Worm (Caenorhabditis elegans) whole organism, L2 larva: ENCODE measurements around the gene lgc-43.

Experiments used
- ZK546.5 ChIP-seq: sonication (generic microtip); optimal IDR thresholded peaks from 2 replicates; lab custom pipeline; 2017; ENCODE audit warnings: missing biosample characterization, missing genetic modification characterization
- ceh-16 ChIP-seq: fragments of 150-350 bp; optimal IDR thresholded peaks from 2 replicates; lab custom pipeline; 2014; ENCODE audit warnings: missing biosample characterization, missing genetic modification characterization
- fos-1 ChIP-seq: fragments of 150-350 bp; optimal IDR thresholded peaks from 2 replicates; lab custom pipeline; 2014; ENCODE audit warnings: missing biosample characterization, missing genetic modification characterization
- lin-39 ChIP-seq: fragments of 150-350 bp; optimal IDR thresholded peaks from 2 replicates; lab custom pipeline; 2014; ENCODE audit warnings: missing biosample characterization, missing genetic modification reagents, missing genetic modification characterization
- mbf-1 ChIP-seq: sonication (generic microtip); optimal IDR thresholded peaks from 2 replicates; lab custom pipeline; 2017; ENCODE audit warnings: missing biosample characterization, missing genetic modification characterization
- nhr-23 ChIP-seq: fragments of 150-350 bp; optimal IDR thresholded peaks from 2 replicates; lab custom pipeline; 2014; ENCODE audit warnings: missing biosample characterization, missing genetic modification reagents, missing genetic modification characterization
- nhr-77 ChIP-seq: fragments of 150-350 bp; optimal IDR thresholded peaks from 2 replicates; lab custom pipeline; 2014; ENCODE audit warnings: missing biosample characterization, missing genetic modification characterization
- unc-39 ChIP-seq: fragments of 150-350 bp; optimal IDR thresholded peaks from 2 replicates; lab custom pipeline; 2014; ENCODE audit warnings: missing biosample characterization, missing genetic modification characterization
- unc-62 ChIP-seq: fragments of 150-350 bp; optimal IDR thresholded peaks from 2 replicates; lab custom pipeline; 2014; ENCODE audit warnings: missing biosample characterization, missing genetic modification reagents, missing genetic modification characterization

DNA sequence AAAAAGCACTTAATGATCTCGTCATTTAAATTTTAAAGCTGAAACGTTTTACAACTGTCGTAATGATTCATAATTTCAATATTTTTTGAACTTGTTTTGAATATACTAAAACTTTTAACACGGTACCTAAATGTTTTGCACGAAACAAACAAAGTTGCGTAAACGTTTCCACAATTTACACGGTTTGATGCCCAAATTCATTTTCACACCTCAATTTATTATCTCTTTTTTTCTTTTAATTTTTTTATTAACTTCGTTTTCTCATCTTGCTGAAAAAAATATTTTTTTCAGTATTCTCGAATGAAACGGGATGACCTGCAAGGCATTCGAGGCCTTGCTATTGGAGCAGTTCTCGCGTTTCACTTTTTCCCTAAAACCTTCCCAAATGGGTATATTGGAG is 5.8 kb downstream of the lgc-43 start, which contains the start of gene oac-8:
- no peak for TF ChIP-seq unc-62
- no peak for TF ChIP-seq unc-39 (tag; lab: Kevin White, UChicago)
- no peak for TF ChIP-seq nhr-23
- TF ChIP-seq nhr-77 (tag; lab: Kevin White, UChicago), result no peak
- TF ChIP-seq lin-39 (tag; lab: Kevin White, UChicago), result no peak
- TF ChIP-seq ceh-16, result no peak
- no peak for TF ChIP-seq fos-1 (tag; lab: Kevin White, UChicago)
- TF ChIP-seq mbf-1 (tag; lab: Kevin White, UChicago), result no peak
- TF ChIP-seq ZK546.5, result no peak
